In the genomic region with DNA sequence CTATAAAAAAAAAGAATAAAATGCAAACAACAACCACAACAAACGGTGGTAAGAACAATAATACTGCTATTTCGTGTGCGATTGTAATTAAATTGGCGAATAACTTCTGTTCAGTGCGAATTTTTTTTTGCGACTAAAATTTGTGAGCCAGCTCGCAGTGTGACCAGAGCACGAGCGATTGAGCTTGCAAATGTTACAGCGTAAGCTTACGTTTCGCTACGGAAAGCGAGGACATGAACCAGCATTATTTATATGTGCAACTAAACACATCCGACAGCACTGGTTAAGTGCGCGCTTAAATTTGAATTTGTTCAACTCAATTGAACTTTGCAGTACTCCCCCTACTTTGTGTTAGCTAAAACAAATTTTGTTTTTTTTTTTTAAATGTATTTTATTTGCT, we compare ENCODE assay signal across 5 fruit fly cellular contexts.
TF ChIP-seq lines count a peak whose summit lies in the region.

A gene (minus strand): TSS at position 139 of the 400 bp plus-strand sequence.

- no peak for TF ChIP-seq CTCF in whole organism, embryonic (GFP tag; optimal IDR thresholded peaks at IDR 0.05; lab: Kevin White, UChicago)

TF ChIP-seq in whole organism, adult, 20 proteins besides CTCF, POLR2A, EP300 and RAD21 (continues in another document):
- peak; percentile 14 for TF ChIP-seq toe (GFP tag; optimal IDR thresholded peaks at IDR 0.05; lab: Kevin White, UChicago)
- peak; percentile 36 for TF ChIP-seq CG11617 (GFP tag; optimal IDR thresholded peaks at IDR 0.05; lab: Kevin White, UChicago)
- peak; percentile 53 for TF ChIP-seq CG14711 (tag; optimal IDR thresholded peaks at IDR 0.05; lab: Kevin White, UChicago)
- no peak for TF ChIP-seq CG5204 (GFP tag; optimal IDR thresholded peaks at IDR 0.05; lab: Kevin White, UChicago)
- no peak for TF ChIP-seq CG12768 (GFP tag; optimal IDR thresholded peaks at IDR 0.05; lab: Kevin White, UChicago)
- TF ChIP-seq tj (GFP tag; optimal IDR thresholded peaks at IDR 0.05; lab: Kevin White, UChicago), result peak; percentile 31
- TF ChIP-seq kay (GFP tag; lab: Kevin White, UChicago; ENCODE audit: borderline replicate concordance), result no peak
- no peak for TF ChIP-seq CG7045 (GFP tag; optimal IDR thresholded peaks at IDR 0.05; lab: Kevin White, UChicago)
- TF ChIP-seq cnc (optimal IDR thresholded peaks at IDR 0.05; lab: Kevin White, UChicago), result no peak
- peak; percentile 41 for TF ChIP-seq cic (GFP tag; optimal IDR thresholded peaks at IDR 0.05; lab: Kevin White, UChicago)
- peak; percentile 21 for TF ChIP-seq CG33017 (tag; optimal IDR thresholded peaks at IDR 0.05; lab: Kevin White, UChicago)
- TF ChIP-seq pad (GFP tag; optimal IDR thresholded peaks at IDR 0.05; lab: Kevin White, UChicago), result peak; percentile 53
- TF ChIP-seq CG7101 (tag; optimal IDR thresholded peaks at IDR 0.05; lab: Kevin White, UChicago), result peak; percentile 76
- TF ChIP-seq Hr96 (GFP tag; optimal IDR thresholded peaks at IDR 0.05; lab: Kevin White, UChicago), result no peak
- TF ChIP-seq Mnt (GFP tag; optimal IDR thresholded peaks at IDR 0.05; lab: Kevin White, UChicago), result peak; percentile 69
- no peak for TF ChIP-seq Clk (GFP tag; optimal IDR thresholded peaks at IDR 0.05; lab: Kevin White, UChicago)
- peak; percentile 65 for TF ChIP-seq Crg-1 (GFP tag; optimal IDR thresholded peaks at IDR 0.05; lab: Kevin White, UChicago)

TF ChIP-seq in whole organism, embryonic, 481 proteins besides CTCF, POLR2A, EP300 and RAD21 (continues in another document):
- no peak for TF ChIP-seq sc (optimal IDR thresholded peaks at IDR 0.05; lab: Kevin White, UChicago)
- TF ChIP-seq sc (GFP tag; optimal IDR thresholded peaks at IDR 0.05; lab: Kevin White, UChicago), result no peak
- peak; percentile 35 for TF ChIP-seq zfh2 (GFP tag; optimal IDR thresholded peaks at IDR 0.05; lab: Kevin White, UChicago)
- peak; percentile 18 for TF ChIP-seq Xbp1 (GFP tag; optimal IDR thresholded peaks at IDR 0.05; lab: Kevin White, UChicago)
- peak; percentile 63 for TF ChIP-seq HmgZ (tag; optimal IDR thresholded peaks at IDR 0.05; lab: Kevin White, UChicago)
- no peak for TF ChIP-seq zfh1 (GFP tag; IDR thresholded peaks at IDR 0.05; lab: Robert Waterston, UW)
- TF ChIP-seq Ets65A (GFP tag; lab: Kevin White, UChicago), result peak; percentile 66
- no peak for TF ChIP-seq sisA (GFP tag; IDR thresholded peaks at IDR 0.05; lab: Robert Waterston, UW)
- TF ChIP-seq CG8388 (GFP tag; optimal IDR thresholded peaks at IDR 0.05; lab: Kevin White, UChicago), result no peak
- no peak for TF ChIP-seq Mes4 (GFP tag; optimal IDR thresholded peaks at IDR 0.05; lab: Kevin White, UChicago)
- peak; percentile 26; the same call in 1 of the 2 replicates for TF ChIP-seq unc-4 (GFP tag; IDR thresholded peaks at IDR 0.05; lab: Robert Waterston, UW; ENCODE audit: partially characterized antibody)
- TF ChIP-seq vfl (GFP tag; optimal IDR thresholded peaks at IDR 0.05; lab: Kevin White, UChicago), result no peak
- TF ChIP-seq CG8290 (GFP tag; optimal IDR thresholded peaks at IDR 0.05; lab: Kevin White, UChicago), result peak; percentile 60
- peak in 1 of 2 experiments; percentile 78 for TF ChIP-seq CG8290 (tag; optimal IDR thresholded peaks at IDR 0.05; lab: Kevin White, UChicago)
- TF ChIP-seq CG15073 (GFP tag; optimal IDR thresholded peaks at IDR 0.05; lab: Kevin White, UChicago), result no peak
- no peak for TF ChIP-seq CG7839 (tag; optimal IDR thresholded peaks at IDR 0.05; lab: Kevin White, UChicago)
- no peak for TF ChIP-seq CG3995 (GFP tag; optimal IDR thresholded peaks at IDR 0.05; lab: Kevin White, UChicago)
- TF ChIP-seq E2f1 (GFP tag; IDR thresholded peaks at IDR 0.05; lab: Robert Waterston, UW), result no peak

TF ChIP-seq in whole organism, prepupa, 60 proteins besides CTCF, POLR2A, EP300 and RAD21 (continues in another document):
- TF ChIP-seq dac (GFP tag; optimal IDR thresholded peaks at IDR 0.05; lab: Kevin White, UChicago) (no peak), CG9139 (GFP tag; optimal IDR thresholded peaks at IDR 0.05; lab: Kevin White, UChicago) (no peak), CG6163 (GFP tag; IDR thresholded peaks at IDR 0.05; lab: Robert Waterston, UW) (no peak), net (GFP tag; optimal IDR thresholded peaks at IDR 0.05; lab: Kevin White, UChicago) (peak; percentile 5), acj6 (GFP tag; optimal IDR thresholded peaks at IDR 0.05; lab: Kevin White, UChicago) (no peak), CG3919 (GFP tag; optimal IDR thresholded peaks at IDR 0.05; lab: Kevin White, UChicago) (no peak), ss (GFP tag; optimal IDR thresholded peaks at IDR 0.05; lab: Kevin White, UChicago) (no peak), Sox102F (GFP tag; optimal IDR thresholded peaks at IDR 0.05; lab: Kevin White, UChicago) (no peak), CG15336 (GFP tag; IDR thresholded peaks at IDR 0.05; lab: Robert Waterston, UW) (no peak), Ets21C (GFP tag; optimal IDR thresholded peaks at IDR 0.05; lab: Kevin White, UChicago) (no peak), CG34406 (GFP tag; optimal IDR thresholded peaks at IDR 0.05; lab: Kevin White, UChicago) (no peak), Hr4 (GFP tag; optimal IDR thresholded peaks at IDR 0.05; lab: Kevin White, UChicago) (no peak), salr (GFP tag; optimal IDR thresholded peaks at IDR 0.05; lab: Kevin White, UChicago) (no peak), dsx (GFP tag; optimal IDR thresholded peaks at IDR 0.05; lab: Kevin White, UChicago; ENCODE audit: poor library complexity, severe bottlenecking) (no peak), Met (GFP tag; optimal IDR thresholded peaks at IDR 0.05; lab: Kevin White, UChicago) (no peak), lz (GFP tag; optimal IDR thresholded peaks at IDR 0.05; lab: Kevin White, UChicago) (peak; percentile 31), OdsH (GFP tag; optimal IDR thresholded peaks at IDR 0.05; lab: Kevin White, UChicago) (no peak), CG7368 (GFP tag; optimal IDR thresholded peaks at IDR 0.05; lab: Kevin White, UChicago) (no peak), Sox15 (GFP tag; optimal IDR thresholded peaks at IDR 0.05; lab: Kevin White, UChicago) (no peak)

TF ChIP-seq in whole organism, pupa, 21 proteins besides CTCF, POLR2A, EP300 and RAD21:
- no peak for TF ChIP-seq fd96Ca (GFP tag; IDR thresholded peaks at IDR 0.05; lab: Robert Waterston, UW)
- peak; percentile 10 for TF ChIP-seq CG8159 (tag; optimal IDR thresholded peaks at IDR 0.05; lab: Kevin White, UChicago)
- peak; percentile 49; the same call in 2 of the 3 replicates for TF ChIP-seq CG4496 (GFP tag; IDR thresholded peaks at IDR 0.05; lab: Robert Waterston, UW)
- no peak for TF ChIP-seq CG32121 (GFP tag; IDR thresholded peaks at IDR 0.05; lab: Robert Waterston, UW)

TF ChIP-seq in whole organism, wandering third instar larva, 38 proteins besides CTCF, POLR2A, EP300 and RAD21:
- no peak for TF ChIP-seq Rel (GFP tag; optimal IDR thresholded peaks at IDR 0.05; lab: Kevin White, UChicago)
- TF ChIP-seq Rel (tag; optimal IDR thresholded peaks at IDR 0.05; lab: Kevin White, UChicago), result peak; percentile 49
- TF ChIP-seq N (GFP tag; optimal IDR thresholded peaks at IDR 0.05; lab: Kevin White, UChicago), result no peak
- peak; percentile 54 for TF ChIP-seq Hr83 (GFP tag; optimal IDR thresholded peaks at IDR 0.05; lab: Kevin White, UChicago; ENCODE audit: poor library complexity, severe bottlenecking)
- TF ChIP-seq rgr (GFP tag; optimal IDR thresholded peaks at IDR 0.05; lab: Kevin White, UChicago), result peak; percentile 46
- TF ChIP-seq ey (GFP tag; optimal IDR thresholded peaks at IDR 0.05; lab: Kevin White, UChicago), result no peak
- peak; percentile 9 for TF ChIP-seq Myc (optimal IDR thresholded peaks at IDR 0.05; lab: Kevin White, UChicago)
- no peak for TF ChIP-seq CG9705 (GFP tag; optimal IDR thresholded peaks at IDR 0.05; lab: Kevin White, UChicago)
- TF ChIP-seq sage (GFP tag; optimal IDR thresholded peaks at IDR 0.05; lab: Kevin White, UChicago), result no peak
- TF ChIP-seq brk (GFP tag; optimal IDR thresholded peaks at IDR 0.05; lab: Kevin White, UChicago), result peak; percentile 53
- TF ChIP-seq Hnf4 (GFP tag; optimal IDR thresholded peaks at IDR 0.05; lab: Kevin White, UChicago), result peak; percentile 35
- TF ChIP-seq CrebA (GFP tag; optimal IDR thresholded peaks at IDR 0.05; lab: Kevin White, UChicago; ENCODE audit: borderline replicate concordance), result no peak
- TF ChIP-seq GATAd (GFP tag; optimal IDR thresholded peaks at IDR 0.05; lab: Kevin White, UChicago), result no peak
- peak; percentile 54 for TF ChIP-seq Dif (GFP tag; optimal IDR thresholded peaks at IDR 0.05; lab: Kevin White, UChicago; ENCODE audit: partially characterized antibody)
- peak; percentile 20 for TF ChIP-seq Jra (GFP tag; optimal IDR thresholded peaks at IDR 0.05; lab: Kevin White, UChicago)
- TF ChIP-seq OdsH (GFP tag; optimal IDR thresholded peaks at IDR 0.05; lab: Kevin White, UChicago), result peak; percentile 28
- TF ChIP-seq foxo (GFP tag; optimal IDR thresholded peaks at IDR 0.05; lab: Kevin White, UChicago), result peak in 1 of 2 experiments; percentile 48
- TF ChIP-seq dsf (GFP tag; optimal IDR thresholded peaks at IDR 0.05; lab: Kevin White, UChicago; ENCODE audit: borderline replicate concordance), result peak; percentile 32
- TF ChIP-seq fru (GFP tag; optimal IDR thresholded peaks at IDR 0.05; lab: Kevin White, UChicago), result peak; percentile 53
- TF ChIP-seq tai (GFP tag; optimal IDR thresholded peaks at IDR 0.05; lab: Kevin White, UChicago), result peak; percentile 40
